Worm (Caenorhabditis elegans) whole organism, late embryonic: ENCODE results near the gene C49A9.2.
"Not testable (repeated sequence)": the region's sequence is repeated elsewhere in the genome, so short reads cannot be mapped to it uniquely, and the experiment has no call there.

Source experiments
- C38D4.7 ChIP-seq: fragments of 200-800 bp; sonication (Bioruptor generic); optimal IDR thresholded peaks from 2 replicates; lab custom pipeline; 2018; ENCODE audit warnings: mild to moderate bottlenecking, missing genetic modification characterization, moderate library complexity, missing compliant biosample characterization
- F13H6.1 ChIP-seq: sonication (generic microtip); optimal IDR thresholded peaks from 2 replicates; lab custom pipeline; 2016; ENCODE audit warnings: missing genetic modification characterization, missing compliant biosample characterization
- K02D7.2 ChIP-seq: sonication (generic microtip); optimal IDR thresholded peaks from 2 replicates; lab custom pipeline; 2017; ENCODE audit warnings: mild to moderate bottlenecking, missing genetic modification characterization, missing compliant biosample characterization
- T23F11.4 ChIP-seq: fragments of 200-800 bp; sonication (Bioruptor generic); optimal IDR thresholded peaks from 2 replicates; lab custom pipeline; 2018; ENCODE audit warnings: mild to moderate bottlenecking, missing genetic modification characterization, missing compliant biosample characterization
- ahr-1 ChIP-seq: sonication (generic microtip); optimal IDR thresholded peaks from 2 replicates; lab custom pipeline; 2016; ENCODE audit warnings: missing genetic modification characterization, missing compliant biosample characterization
- ama-1 ChIP-seq: fragments of 150-350 bp; optimal IDR thresholded peaks from 2 replicates; lab custom pipeline; 2014
- ceh-2 ChIP-seq: sonication (generic microtip); optimal IDR thresholded peaks from 2 replicates; lab custom pipeline; 2016; ENCODE audit warnings: missing genotype, missing genetic modification characterization, missing compliant biosample characterization
- ceh-22 ChIP-seq: sonication (generic microtip); optimal IDR thresholded peaks from 2 replicates; lab custom pipeline; 2017; ENCODE audit warnings: missing biosample characterization, missing genetic modification characterization
- ceh-24 ChIP-seq: sonication (generic microtip); optimal IDR thresholded peaks from 2 replicates; lab custom pipeline; 2016; ENCODE audit warnings: mild to moderate bottlenecking, missing genetic modification characterization, missing compliant biosample characterization
- ceh-30 ChIP-seq: fragments of 150-350 bp; optimal IDR thresholded peaks from 2 replicates; lab custom pipeline; 2014; ENCODE audit warnings: missing biosample characterization, missing genetic modification characterization
- ceh-6 ChIP-seq: fragments of 200-800 bp; sonication (Bioruptor generic); optimal IDR thresholded peaks from 2 replicates; lab custom pipeline; 2018; ENCODE audit warnings: mild to moderate bottlenecking, missing genetic modification characterization, missing compliant biosample characterization
- dmd-4 ChIP-seq: sonication (generic microtip); optimal IDR thresholded peaks from 2 replicates; lab custom pipeline; 2016; ENCODE audit warnings: borderline replicate concordance, missing genetic modification characterization, missing compliant biosample characterization
- dve-1 ChIP-seq: sonication (generic microtip); optimal IDR thresholded peaks from 2 replicates; lab custom pipeline; 2017; ENCODE audit warnings: antibody characterized with exemption, mild to moderate bottlenecking, missing genetic modification characterization, missing compliant biosample characterization
- elt-2 ChIP-seq: sonication (generic microtip); optimal IDR thresholded peaks from 2 replicates; lab custom pipeline; 2016; ENCODE audit warnings: missing genetic modification reagents, missing genetic modification characterization, missing compliant biosample characterization
- eyg-1 ChIP-seq: sonication (generic microtip); optimal IDR thresholded peaks from 2 replicates; lab custom pipeline; 2016; ENCODE audit warnings: missing genotype, missing genetic modification characterization, missing compliant biosample characterization
- fax-1 ChIP-seq: sonication (generic microtip); optimal IDR thresholded peaks from 2 replicates; lab custom pipeline; 2016; ENCODE audit warnings: missing genotype, missing genetic modification characterization, missing compliant biosample characterization
- gmeb-2 ChIP-seq: sonication (generic microtip); optimal IDR thresholded peaks from 2 replicates; lab custom pipeline; 2016; ENCODE audit warnings: missing genetic modification characterization, inconsistent platforms, missing compliant biosample characterization
- hlh-13 ChIP-seq: fragments of 200-800 bp; sonication (Bioruptor generic); optimal IDR thresholded peaks from 2 replicates; lab custom pipeline; 2018; ENCODE audit warnings: mild to moderate bottlenecking, missing genetic modification characterization, missing compliant biosample characterization
- hlh-15 ChIP-seq: sonication (generic microtip); optimal IDR thresholded peaks from 2 replicates; lab custom pipeline; 2016; ENCODE audit warnings: missing genetic modification characterization, missing compliant biosample characterization
- hlh-30 ChIP-seq: sonication (generic microtip); optimal IDR thresholded peaks from 2 replicates; lab custom pipeline; 2017; ENCODE audit warnings: antibody characterized with exemption, missing genetic modification characterization, missing compliant biosample characterization; ENCODE audit not compliant: insufficient read depth
- hlh-8 ChIP-seq: sonication (generic microtip); optimal IDR thresholded peaks from 2 replicates; lab custom pipeline; 2016; ENCODE audit warnings: missing genotype, missing genetic modification characterization, missing compliant biosample characterization
- madf-2 ChIP-seq: sonication (generic microtip); optimal IDR thresholded peaks from 2 replicates; lab custom pipeline; 2017; ENCODE audit warnings: missing genetic modification characterization, missing compliant biosample characterization
- mec-3 ChIP-seq: sonication (generic microtip); optimal IDR thresholded peaks from 2 replicates; lab custom pipeline; 2016; ENCODE audit warnings: borderline replicate concordance, missing genetic modification characterization, missing compliant biosample characterization
- nfya-1 ChIP-seq: sonication (generic microtip); optimal IDR thresholded peaks from 2 replicates; lab custom pipeline; 2017; ENCODE audit warnings: missing genetic modification characterization, mild to moderate bottlenecking, missing compliant biosample characterization, antibody characterized with exemption, moderate library complexity
- nhr-11 ChIP-seq: fragments of 150-350 bp; optimal IDR thresholded peaks from 2 replicates; lab custom pipeline; 2014; ENCODE audit warnings: missing biosample characterization, missing genetic modification characterization
- odd-2 ChIP-seq: sonication (generic microtip); optimal IDR thresholded peaks from 2 replicates; lab custom pipeline; 2017; ENCODE audit warnings: antibody characterized with exemption, mild to moderate bottlenecking, missing genetic modification characterization, missing compliant biosample characterization
- pag-3 ChIP-seq: sonication (generic microtip); optimal IDR thresholded peaks from 2 replicates; lab custom pipeline; 2016; ENCODE audit warnings: missing compliant biosample characterization, missing genetic modification characterization, borderline replicate concordance
- pqm-1 ChIP-seq: sonication (generic microtip); optimal IDR thresholded peaks from 2 replicates; lab custom pipeline; 2016; ENCODE audit warnings: missing genetic modification characterization, missing compliant biosample characterization
- rnt-1 ChIP-seq: sonication (generic microtip); optimal IDR thresholded peaks from 2 replicates; lab custom pipeline; 2016; ENCODE audit warnings: missing genetic modification characterization, missing compliant biosample characterization
- sox-4 ChIP-seq: sonication (generic microtip); optimal IDR thresholded peaks from 2 replicates; lab custom pipeline; 2017; ENCODE audit warnings: mild to moderate bottlenecking, missing genetic modification characterization, inconsistent platforms, missing compliant biosample characterization
- syd-9 ChIP-seq: sonication (generic microtip); optimal IDR thresholded peaks from 2 replicates; lab custom pipeline; 2016; ENCODE audit warnings: mild to moderate bottlenecking, missing genetic modification characterization, moderate library complexity, missing compliant biosample characterization
- tbx-7 ChIP-seq: sonication (generic microtip); optimal IDR thresholded peaks from 2 replicates; lab custom pipeline; 2016; ENCODE audit warnings: missing genotype, missing genetic modification characterization, missing compliant biosample characterization
- ttx-3 ChIP-seq: sonication (generic microtip); optimal IDR thresholded peaks from 2 replicates; lab custom pipeline; 2016; ENCODE audit warnings: missing genetic modification reagents, missing genetic modification characterization, missing compliant biosample characterization
- unc-42 ChIP-seq: sonication (generic microtip); optimal IDR thresholded peaks from 2 replicates; lab custom pipeline; 2016; ENCODE audit warnings: missing genotype, missing genetic modification characterization, missing compliant biosample characterization

C49A9.2 gene

ce11 chrIV:6239993-6240392 lies 14.8 kb downstream of the C49A9.2 start, which contains the start of gene F58F9.9:
Gene F58F9.9, plus strand, starts transcription at chrIV:6240293.
- no peak for TF ChIP-seq sox-4 (tag; lab: Kevin White, UChicago)
- TF ChIP-seq fax-1: no peak
- TF ChIP-seq dve-1 (tag; lab: Kevin White, UChicago): no peak
- no peak for TF ChIP-seq C38D4.7
- no peak for TF ChIP-seq nfya-1 (tag; lab: Kevin White, UChicago)

- TF ChIP-seq nfya-1 (tag; lab: Kevin White, UChicago): no peak
- peak; percentile 22 for TF ChIP-seq elt-2 (tag; lab: Kevin White, UChicago)
- TF ChIP-seq gmeb-2 (tag; lab: Kevin White, UChicago): no peak
These were observed 23.2 kb downstream of the C49A9.2 start, which contains the start of gene acox-3 for ce11 chrIV:6248486-6248885. Gene acox-3, minus strand, starts transcription at chrIV:6248492.

- TF ChIP-seq hlh-30 (tag; lab: Kevin White, UChicago): no peak
- no peak for TF ChIP-seq pag-3 (tag; lab: Kevin White, UChicago)
- no peak for TF ChIP-seq K02D7.2
- no peak for TF ChIP-seq hlh-8 (tag; lab: Kevin White, UChicago)
- TF ChIP-seq mec-3 (tag; lab: Kevin White, UChicago): no peak
- no peak for TF ChIP-seq syd-9 (tag; lab: Kevin White, UChicago)
- TF ChIP-seq tbx-7 (tag; lab: Kevin White, UChicago): no peak
These were observed 24.3 kb downstream of the C49A9.2 start, which contains the start of gene F58F9.1 for ce11 chrIV:6249591-6249990. Gene F58F9.1, plus strand, starts transcription at chrIV:6249841.

ce11 chrIV:6253000-6253399 lies 27.8 kb downstream of the C49A9.2 start, which contains the start of gene T13A10.2:
Gene T13A10.2, plus strand, starts transcription at chrIV:6253300.
- TF ChIP-seq madf-2; gmeb-2 (tag; lab: Kevin White, UChicago); pqm-1 (tag; lab: Kevin White, UChicago): not testable (repeated sequence)

- no peak for TF ChIP-seq dmd-4 (tag; lab: Kevin White, UChicago)
- no peak for TF ChIP-seq odd-2 (tag; lab: Kevin White, UChicago)
- no peak for TF ChIP-seq F13H6.1 (tag; lab: Kevin White, UChicago)
- TF ChIP-seq ahr-1 (tag; lab: Kevin White, UChicago): no peak
- no peak for TF ChIP-seq ceh-30 (tag; lab: Kevin White, UChicago)
- no peak for TF ChIP-seq nhr-11 (tag; lab: Kevin White, UChicago)
- TF ChIP-seq ceh-22: no peak
- no peak for TF ChIP-seq ama-1 (lab: Kevin White, UChicago)
- TF ChIP-seq rnt-1 (tag; lab: Kevin White, UChicago): no peak
- no peak for TF ChIP-seq hlh-13 (GFP tag; lab: Kevin White, UChicago)
- TF ChIP-seq unc-42: no peak
- TF ChIP-seq ceh-6 (GFP tag; lab: Kevin White, UChicago): no peak
- no peak for TF ChIP-seq hlh-15
- TF ChIP-seq ttx-3 (tag; lab: Kevin White, UChicago): no peak
- TF ChIP-seq K02D7.2: no peak
These were observed 29.4 kb downstream of the C49A9.2 start, which contains the start of gene T13A10.64 for ce11 chrIV:6254635-6255034. Gene T13A10.64, plus strand, starts transcription at chrIV:6254935.

ce11 chrIV:6258967-6259366 lies 33.7 kb downstream of the C49A9.2 start:
- TF ChIP-seq ceh-24 (tag; lab: Kevin White, UChicago) (no peak), ama-1 (lab: Kevin White, UChicago) (no peak), ceh-2 (tag; lab: Kevin White, UChicago) (no peak), eyg-1 (tag; lab: Kevin White, UChicago) (no peak), T23F11.4 (GFP tag; lab: Kevin White, UChicago) (no peak)
